Fruit fly (Drosophila melanogaster): ENCODE measurements around the gene CG16888.

Gene CG16888

DNA sequence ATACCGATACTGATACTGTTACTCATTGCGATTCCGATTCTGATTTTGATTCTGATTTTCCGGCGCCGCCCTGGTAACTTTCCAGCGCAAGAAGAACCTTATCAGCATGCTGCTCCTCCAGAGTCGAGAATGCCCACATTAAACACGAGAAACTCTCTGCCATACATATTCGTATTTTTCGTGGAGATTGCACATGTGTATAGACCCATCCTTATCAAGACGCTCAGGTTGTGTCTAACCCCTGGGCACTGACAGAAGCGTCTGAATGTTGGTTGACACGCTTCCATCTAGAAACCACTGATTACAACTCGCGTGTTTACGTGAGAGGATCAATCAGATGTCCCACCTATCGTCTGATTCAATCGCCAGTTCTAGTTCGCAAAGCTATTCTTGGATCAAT, 7.9 kb downstream of the CG16888 start:
- TF ChIP-seq pan (optimal IDR thresholded peaks at IDR 0.05) (no peak), CG8478 (optimal IDR thresholded peaks at IDR 0.05) (no peak), usp (GFP tag; optimal IDR thresholded peaks at IDR 0.05) (no peak), EcR (GFP tag; optimal IDR thresholded peaks at IDR 0.05) (no peak), psq (optimal IDR thresholded peaks at IDR 0.05) (no peak), Dll (optimal IDR thresholded peaks at IDR 0.05) (no peak)

DNA sequence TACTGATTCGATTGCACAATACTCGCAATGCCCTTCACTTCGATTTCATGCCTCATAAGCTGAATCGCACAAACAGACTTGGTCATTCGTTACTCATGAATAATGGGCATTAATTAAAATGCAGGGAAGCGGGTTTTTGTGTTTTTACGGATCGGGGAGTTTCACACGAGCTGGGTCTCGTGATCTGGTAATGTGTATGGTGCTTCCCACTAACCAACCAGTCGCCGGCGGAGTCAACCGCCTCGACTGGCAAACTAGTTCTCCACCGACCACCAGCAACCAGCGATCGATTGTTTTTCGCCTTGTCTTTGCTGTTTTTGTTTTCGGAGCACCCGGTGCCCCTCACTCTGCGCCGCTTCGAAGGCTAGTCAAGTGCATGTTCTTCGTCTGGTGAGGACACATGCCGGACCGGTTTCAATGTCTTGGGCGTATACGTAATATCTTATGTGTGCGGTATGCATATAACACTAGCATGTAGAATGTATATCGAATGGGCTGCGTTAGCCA, 8.4 kb downstream of the CG16888 start:
- TF ChIP-seq usp (GFP tag; optimal IDR thresholded peaks at IDR 0.05): no peak

DNA sequence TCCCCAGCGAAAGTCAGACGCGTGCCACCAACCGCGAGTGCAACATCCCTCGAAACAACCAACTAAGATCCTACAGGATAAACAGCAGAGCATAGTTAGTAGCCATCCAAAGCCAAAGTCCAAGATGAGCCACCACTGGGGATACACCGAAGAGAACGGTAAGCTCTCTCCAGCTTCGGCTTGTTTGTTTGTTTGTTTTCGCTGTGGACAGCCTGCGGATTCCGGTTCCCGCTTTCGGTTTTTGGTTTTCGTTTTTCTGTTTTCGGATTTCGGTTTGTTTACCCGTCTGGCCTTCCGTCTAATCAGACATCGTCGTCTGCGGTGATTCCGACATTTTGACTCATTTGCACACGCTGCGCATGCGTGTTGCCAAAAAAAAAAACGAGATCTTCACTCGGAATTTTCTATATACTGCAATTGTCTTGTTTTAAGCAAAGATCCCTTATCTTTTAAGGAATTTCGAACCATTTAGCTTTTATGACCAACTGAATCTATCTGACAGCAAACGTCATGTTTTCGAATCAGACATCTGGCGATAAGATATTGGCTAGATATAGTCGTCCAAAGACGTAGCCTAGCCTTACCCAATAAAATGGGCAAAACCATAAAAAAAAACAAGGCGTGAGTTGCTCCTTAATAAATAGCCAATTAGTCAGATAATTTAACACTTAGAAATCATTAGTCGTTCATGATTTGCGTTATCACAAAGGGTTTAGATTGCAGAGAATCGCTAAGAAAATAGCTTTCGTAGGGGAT, 9.1 kb downstream of the CG16888 start:
- TF ChIP-seq psq (optimal IDR thresholded peaks at IDR 0.05): no peak
- TF ChIP-seq Dll (optimal IDR thresholded peaks at IDR 0.05): no peak
- no peak for TF ChIP-seq pan (optimal IDR thresholded peaks at IDR 0.05)

DNA sequence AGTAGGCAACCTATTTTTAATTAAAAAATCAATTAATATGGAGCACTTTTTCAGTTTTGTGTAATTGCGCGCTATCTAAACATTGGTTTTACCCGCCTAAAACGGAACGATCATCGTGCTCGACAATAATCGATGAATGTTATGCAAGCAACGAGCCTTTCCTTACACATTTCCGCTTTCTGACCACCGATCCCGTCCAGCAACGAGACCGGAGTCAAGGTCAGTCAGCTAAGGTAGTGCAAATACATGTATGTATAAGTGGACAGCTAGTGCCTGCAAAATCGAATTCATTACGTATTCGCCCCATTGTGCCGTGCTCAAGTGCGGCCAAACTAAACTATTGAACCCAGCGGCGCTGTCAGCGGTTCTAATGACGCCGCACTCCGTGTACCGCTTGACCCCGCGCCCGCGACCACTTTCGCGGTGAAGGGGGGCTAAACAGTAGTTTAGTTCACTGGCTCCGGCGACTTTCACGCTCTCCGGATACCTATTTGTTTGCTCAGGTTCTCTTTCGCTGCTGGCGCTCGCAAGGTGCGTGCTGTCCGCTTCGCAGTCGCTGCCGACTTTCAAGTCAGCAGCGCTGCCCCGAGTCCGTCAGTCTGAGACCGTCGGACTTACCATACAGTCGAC, 9.9 kb downstream of the CG16888 start, which contains the start of gene CAH1:
Gene CAH1, plus strand, starts transcription at position 595 of the 630 bp plus-strand sequence.
- TF ChIP-seq pan (optimal IDR thresholded peaks at IDR 0.05) (no peak), EcR (GFP tag; optimal IDR thresholded peaks at IDR 0.05) (no peak), psq (optimal IDR thresholded peaks at IDR 0.05) (no peak), Dll (optimal IDR thresholded peaks at IDR 0.05) (no peak), usp (GFP tag; optimal IDR thresholded peaks at IDR 0.05) (no peak), CG8478 (optimal IDR thresholded peaks at IDR 0.05) (no peak)

DNA sequence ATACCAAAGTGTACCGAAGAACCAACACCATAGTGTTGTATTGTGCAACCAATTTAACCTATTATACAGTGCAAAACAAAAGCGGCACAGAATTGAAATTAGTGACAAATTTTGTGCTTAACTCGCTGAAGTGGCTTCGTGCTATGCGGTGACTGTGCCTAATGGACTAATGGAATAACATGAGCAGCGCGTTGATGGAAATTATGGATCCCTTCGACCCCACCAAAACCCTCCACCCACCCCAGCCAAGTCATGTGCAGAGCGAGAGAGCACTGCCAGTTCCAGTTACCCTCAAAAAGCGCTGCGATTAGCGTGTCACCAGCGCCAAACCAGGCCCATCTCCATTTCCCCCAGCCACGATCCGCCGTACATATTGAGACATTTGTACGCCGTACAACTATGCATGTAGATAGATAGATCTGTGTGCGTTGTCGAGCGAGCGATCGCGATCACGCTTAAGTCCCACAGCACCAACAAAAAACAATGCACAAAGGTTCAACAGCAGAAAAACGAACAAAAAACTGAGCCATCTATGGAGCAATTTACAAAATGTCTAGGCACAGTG, 10.9 kb downstream of the CG16888 start:
- TF ChIP-seq pan (optimal IDR thresholded peaks at IDR 0.05): no peak
- TF ChIP-seq EcR (GFP tag; optimal IDR thresholded peaks at IDR 0.05): no peak
- no peak for TF ChIP-seq CG8478 (optimal IDR thresholded peaks at IDR 0.05)
- TF ChIP-seq psq (optimal IDR thresholded peaks at IDR 0.05): no peak
- TF ChIP-seq Dll (optimal IDR thresholded peaks at IDR 0.05): no peak
- no peak for TF ChIP-seq usp (GFP tag; optimal IDR thresholded peaks at IDR 0.05)

DNA sequence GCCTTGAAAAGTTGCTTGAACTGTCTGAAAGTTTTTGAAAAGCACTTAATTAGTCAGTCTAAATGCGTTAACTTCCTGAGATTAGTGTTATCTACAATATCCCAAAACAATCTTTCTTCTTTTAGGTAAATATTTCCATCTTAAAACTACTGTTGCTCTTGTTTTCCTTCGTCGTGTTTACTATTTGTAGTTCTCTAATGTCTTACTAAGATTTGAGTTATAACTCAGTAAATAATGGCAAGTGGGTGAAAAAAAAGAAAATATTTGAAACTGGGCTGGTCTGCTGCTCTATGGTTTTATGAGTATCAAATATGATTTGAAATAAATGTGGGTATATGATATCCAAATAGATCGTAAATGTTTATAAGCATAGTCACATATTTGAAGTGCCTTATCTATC, 11.9 kb downstream of the CG16888 start:
- TF ChIP-seq usp (GFP tag; optimal IDR thresholded peaks at IDR 0.05) (no peak), Dll (optimal IDR thresholded peaks at IDR 0.05) (no peak), EcR (GFP tag; optimal IDR thresholded peaks at IDR 0.05) (no peak)

DNA sequence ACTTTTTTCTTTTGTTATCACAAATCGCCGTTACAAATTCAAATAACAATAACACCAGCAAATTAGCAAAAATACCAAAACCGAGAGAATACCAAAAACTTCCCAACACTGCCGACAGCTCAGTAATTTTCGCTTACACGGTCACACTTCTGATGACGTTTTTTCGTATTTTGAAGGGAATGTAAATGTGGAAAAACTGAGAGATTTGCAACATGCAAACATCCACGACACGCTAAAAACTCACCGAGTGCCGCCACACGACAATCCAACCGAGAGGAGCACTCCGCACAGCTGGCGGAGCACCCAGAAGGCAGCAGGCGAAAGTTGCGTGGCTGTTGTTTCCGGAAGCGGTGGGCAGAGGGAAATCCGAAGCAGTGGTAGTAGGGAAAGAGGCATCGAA, 19.7 kb downstream of the CG16888 start, which contains the start of gene Sec71:
Gene Sec71, plus strand, starts transcription at position 117 of the 400 bp plus-strand sequence.
- TF ChIP-seq psq (optimal IDR thresholded peaks at IDR 0.05) (no peak), Dll (optimal IDR thresholded peaks at IDR 0.05) (no peak), pan (optimal IDR thresholded peaks at IDR 0.05) (no peak), usp (GFP tag; optimal IDR thresholded peaks at IDR 0.05) (no peak), EcR (GFP tag; optimal IDR thresholded peaks at IDR 0.05) (no peak), CG8478 (optimal IDR thresholded peaks at IDR 0.05) (no peak)

DNA sequence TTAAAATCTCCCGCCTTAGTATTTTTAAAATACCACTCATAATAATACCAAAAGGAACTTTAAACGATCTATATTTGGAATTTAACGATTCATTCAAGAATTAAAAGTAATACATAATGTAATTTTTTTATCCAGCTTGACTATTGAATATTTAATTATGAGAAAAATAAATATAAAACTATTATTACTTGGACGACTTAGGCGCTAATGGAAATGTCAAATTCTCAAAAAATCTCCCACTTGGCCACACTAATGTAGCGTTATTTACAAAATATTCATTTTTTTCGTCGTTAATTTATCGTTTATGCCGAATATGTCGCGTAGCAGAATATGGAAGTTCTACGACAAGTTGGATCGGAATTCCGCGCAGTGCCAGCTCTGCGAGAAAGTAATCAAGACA, 22.3 kb downstream of the CG16888 start, which contains the start of gene CG16863:
Gene CG16863, plus strand, starts transcription at position 245 of the 400 bp plus-strand sequence.
- TF ChIP-seq CG8478 (optimal IDR thresholded peaks at IDR 0.05): no peak
- TF ChIP-seq usp (GFP tag; optimal IDR thresholded peaks at IDR 0.05): no peak
- TF ChIP-seq EcR (GFP tag; optimal IDR thresholded peaks at IDR 0.05): no peak
- TF ChIP-seq psq (optimal IDR thresholded peaks at IDR 0.05): no peak
- no peak for TF ChIP-seq pan (optimal IDR thresholded peaks at IDR 0.05)
- TF ChIP-seq Dll (optimal IDR thresholded peaks at IDR 0.05): no peak

DNA sequence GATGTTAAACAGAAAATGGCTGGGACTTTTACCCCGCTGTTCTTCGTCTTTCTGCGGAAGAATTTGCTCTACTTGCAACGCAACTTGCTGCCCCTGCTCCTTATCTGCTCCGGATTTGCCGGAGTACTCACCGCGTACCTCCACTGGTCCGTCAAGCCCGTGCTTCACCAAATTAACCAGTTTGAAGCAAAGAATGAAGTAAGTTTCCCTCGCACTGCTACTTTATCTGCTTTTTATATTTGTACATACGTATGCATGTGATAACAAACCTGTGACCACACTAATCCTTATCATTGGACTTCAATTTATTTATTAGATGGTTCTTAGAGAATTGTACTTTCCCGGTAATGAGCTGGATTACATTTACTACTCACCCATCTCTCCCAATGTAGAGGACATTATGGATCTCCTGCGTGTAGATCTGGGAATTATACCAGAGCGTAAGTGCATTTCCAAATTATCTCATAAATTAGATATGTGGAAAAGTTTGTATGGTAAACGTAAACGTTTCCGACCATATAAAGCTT, 28.8 kb downstream of the CG16888 start, which contains the start of gene CG16890:
Gene CG16890, minus strand, starts transcription at position 184 of the 527 bp plus-strand sequence.
- no peak for TF ChIP-seq EcR (GFP tag; optimal IDR thresholded peaks at IDR 0.05)
- TF ChIP-seq psq (optimal IDR thresholded peaks at IDR 0.05): no peak
- TF ChIP-seq Dll (optimal IDR thresholded peaks at IDR 0.05): no peak
- TF ChIP-seq usp (GFP tag; optimal IDR thresholded peaks at IDR 0.05): no peak
- no peak for TF ChIP-seq CG8478 (optimal IDR thresholded peaks at IDR 0.05)
- TF ChIP-seq pan (optimal IDR thresholded peaks at IDR 0.05): no peak

DNA sequence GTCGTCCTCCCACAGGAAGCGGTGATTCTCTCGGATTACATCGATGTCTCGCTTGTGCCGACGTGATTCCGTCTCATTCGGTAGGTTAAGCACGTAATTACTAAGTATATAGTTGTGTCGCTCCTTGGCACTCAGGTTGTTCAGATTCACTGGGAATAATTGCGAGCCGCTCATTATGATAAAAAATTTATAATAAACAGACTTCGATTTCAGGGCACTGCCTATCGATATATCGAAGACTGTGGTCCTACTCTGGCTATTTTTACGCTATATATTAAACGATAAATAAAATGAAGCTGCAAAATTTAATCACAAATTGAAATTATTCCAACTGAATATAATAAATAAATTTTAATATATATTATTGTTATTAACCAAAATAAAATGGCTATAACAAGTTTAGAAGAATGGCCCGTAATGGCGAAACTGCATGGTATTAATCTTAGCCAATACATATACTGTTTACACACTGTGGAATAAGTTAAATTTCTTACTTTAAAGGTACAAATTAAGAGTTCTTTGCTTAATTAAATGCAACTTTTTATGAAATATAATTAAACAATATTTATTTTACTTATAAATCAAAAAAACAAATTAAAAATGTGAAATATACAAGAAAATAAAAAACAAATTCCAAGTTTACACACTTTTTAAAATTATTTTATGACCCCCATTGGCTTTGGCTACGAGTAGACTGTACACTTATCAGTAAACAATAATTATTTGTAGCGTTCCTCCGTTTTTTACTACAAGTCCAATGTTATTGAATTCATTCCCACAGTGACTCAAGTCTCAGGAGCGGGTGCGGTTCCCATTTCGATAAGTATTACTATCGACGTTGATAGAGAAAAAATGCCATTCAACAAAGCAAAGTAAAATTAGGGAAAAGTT, 29.5 kb downstream of the CG16888 start, which contains the start of gene Eato:
Gene Eato, plus strand, starts transcription at position 821 of the 891 bp plus-strand sequence.
- no peak for TF ChIP-seq psq (optimal IDR thresholded peaks at IDR 0.05)
- TF ChIP-seq usp (GFP tag; optimal IDR thresholded peaks at IDR 0.05): no peak
- no peak for TF ChIP-seq pan (optimal IDR thresholded peaks at IDR 0.05)
- TF ChIP-seq EcR (GFP tag; optimal IDR thresholded peaks at IDR 0.05): no peak
- TF ChIP-seq CG8478 (optimal IDR thresholded peaks at IDR 0.05): no peak
- TF ChIP-seq Dll (optimal IDR thresholded peaks at IDR 0.05): no peak

Data from whole organism.